Worm (Caenorhabditis elegans): ENCODE measurements around the gene F27B3.6.

The F27B3.6 gene

DNA sequence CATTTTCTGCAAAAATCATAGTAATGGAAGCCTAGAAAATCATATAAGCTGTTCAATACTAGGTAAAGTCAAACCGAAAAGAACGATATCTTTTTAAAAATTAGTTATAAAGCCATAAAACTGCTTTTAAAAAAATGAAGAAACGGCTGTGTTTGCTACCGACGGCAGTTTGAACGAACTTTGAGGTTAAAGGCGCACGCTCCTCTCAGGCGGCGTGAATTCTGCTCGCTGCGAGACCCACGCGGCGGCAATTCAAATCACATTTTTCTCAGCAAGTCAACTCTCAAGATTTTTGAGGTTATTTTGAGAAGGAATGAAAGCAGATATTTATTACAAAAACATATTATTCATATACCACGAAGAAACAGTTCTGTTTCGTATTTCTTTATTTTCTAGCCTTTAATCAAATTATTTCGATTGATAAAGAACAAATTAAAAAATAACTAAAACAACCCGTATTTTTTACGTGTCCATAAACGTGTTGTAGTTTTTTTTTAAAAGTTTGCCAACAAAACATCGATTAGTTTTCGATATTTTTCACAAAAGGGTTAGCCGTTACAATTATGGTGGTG, 29.8 kb upstream of the F27B3.6 start, which contains the start of the genes mdh-2 and F20H11.4:
Gene mdh-2 (minus strand): TSS at position 6 of the 572 bp plus-strand sequence.
Gene F20H11.4 (plus strand): TSS at position 522 of the 572 bp plus-strand sequence.
- no peak for TF ChIP-seq ets-4 (GFP tag; optimal IDR thresholded peaks at IDR 0.05)
- TF ChIP-seq unc-130 (GFP tag; optimal IDR thresholded peaks at IDR 0.05): no peak
- peak; percentile 22 to 89 (median 40) for TF ChIP-seq lin-35 (GFP tag; optimal IDR thresholded peaks at IDR 0.05)
- TF ChIP-seq nhr-80 (tag; optimal IDR thresholded peaks at IDR 0.05): peak; percentile 38
- no peak for TF ChIP-seq F10E7.11 (tag; optimal IDR thresholded peaks at IDR 0.05)
- 0 out of 2 replicates have a peak, but pooled peaks have one; percentile 18 for TF ChIP-seq Y53G8AR.9 (GFP tag; conservative IDR thresholded peaks at IDR 0.05)
- TF ChIP-seq C06A6.2 (GFP tag; conservative IDR thresholded peaks at IDR 0.05): no peak
- no peak for TF ChIP-seq rpc-1 (optimal IDR thresholded peaks at IDR 0.05)
- TF ChIP-seq rpc-1 (tag; optimal IDR thresholded peaks at IDR 0.05): no peak
- TF ChIP-seq F49E8.2 (tag; optimal IDR thresholded peaks at IDR 0.05; ENCODE audit: insufficient read depth): peak; percentile 56
- peak; percentile 70 for TF ChIP-seq mcd-1 (GFP tag; IDR thresholded peaks at IDR 0.05)
- peak; percentile 62 for TF ChIP-seq lsl-1 (GFP tag; optimal IDR thresholded peaks at IDR 0.05)
- no peak for TF ChIP-seq ztf-25 (GFP tag; IDR thresholded peaks at IDR 0.05)
- peak; percentile 81 for TF ChIP-seq F23B12.7 (tag; optimal IDR thresholded peaks at IDR 0.05; ENCODE audit: insufficient read depth)
- no peak for TF ChIP-seq die-1 (tag; optimal IDR thresholded peaks at IDR 0.05)
- TF ChIP-seq T26A5.8 (tag; optimal IDR thresholded peaks at IDR 0.05): no peak
- TF ChIP-seq tlf-1 (GFP tag; optimal IDR thresholded peaks at IDR 0.05): peak; percentile 37
- TF ChIP-seq lsy-27 (tag; optimal IDR thresholded peaks at IDR 0.05; ENCODE audit: borderline replicate concordance, insufficient read depth): no peak
- peak; percentile 98 for TF ChIP-seq lin-54 (GFP tag; optimal IDR thresholded peaks at IDR 0.05)
- no peak for TF ChIP-seq mel-28 (tag; optimal IDR thresholded peaks at IDR 0.05; ENCODE audit: borderline replicate concordance)
- peak; percentile 57 for TF ChIP-seq ZK185.1 (tag; optimal IDR thresholded peaks at IDR 0.05; ENCODE audit: poor library complexity, severe bottlenecking)
- TF ChIP-seq snpc-1.1 (tag; optimal IDR thresholded peaks at IDR 0.05; ENCODE audit: insufficient read depth): no peak
- peak; percentile 42; the same call in 1 of the 2 replicates for TF ChIP-seq pbrm-1 (GFP tag; IDR thresholded peaks at IDR 0.05)
- TF ChIP-seq attf-5 (GFP tag; optimal IDR thresholded peaks at IDR 0.05): peak; percentile 64
- peak; percentile 92 for TF ChIP-seq efl-1 (GFP tag; optimal IDR thresholded peaks at IDR 0.05)
- TF ChIP-seq Y67H2A.10 (GFP tag; conservative IDR thresholded peaks at IDR 0.05): no peak
- peak; percentile 92 for TF ChIP-seq F33H1.4 (GFP tag; IDR thresholded peaks at IDR 0.05)
- TF ChIP-seq F39B2.1 (GFP tag; IDR thresholded peaks at IDR 0.05): no peak
- TF ChIP-seq xnd-1 (tag; optimal IDR thresholded peaks at IDR 0.05): peak; percentile 16
- TF ChIP-seq Y79H2A.3 (GFP tag; conservative IDR thresholded peaks at IDR 0.05): no peak
- TF ChIP-seq nfyb-1 (GFP tag; IDR thresholded peaks at IDR 0.05): peak; percentile 52; the same call in 1 of the 2 replicates
- no peak for TF ChIP-seq B0261.1 (tag; optimal IDR thresholded peaks at IDR 0.05)
- TF ChIP-seq ztf-18 (tag; optimal IDR thresholded peaks at IDR 0.05): peak; percentile 25
- TF ChIP-seq rcor-1 (GFP tag; IDR thresholded peaks at IDR 0.05): no peak
- TF ChIP-seq nhr-179 (tag; optimal IDR thresholded peaks at IDR 0.05): no peak
- TF ChIP-seq D2030.7 (GFP tag; IDR thresholded peaks at IDR 0.05): peak; percentile 43; the same call in 1 of the 2 replicates
- TF ChIP-seq ceh-27 (GFP tag; optimal IDR thresholded peaks at IDR 0.05): peak; percentile 50
- TF ChIP-seq B0035.1 (tag; optimal IDR thresholded peaks at IDR 0.05): no peak
- TF ChIP-seq let-607 (tag; optimal IDR thresholded peaks at IDR 0.05): peak in 1 of 2 experiments; percentile 17
- peak; percentile 12; the same call in 1 of the 2 replicates for TF ChIP-seq madf-8 (GFP tag; conservative IDR thresholded peaks at IDR 0.05)
- TF ChIP-seq F57A8.1 (GFP tag; optimal IDR thresholded peaks at IDR 0.05): no peak
- peak; percentile 54 for TF ChIP-seq tbp1 (GFP tag; optimal IDR thresholded peaks at IDR 0.05)
- TF ChIP-seq hmg-1.2 (GFP tag; IDR thresholded peaks at IDR 0.05): no peak; the same call in 1 of the 2 replicates
- peak; percentile 91 for TF ChIP-seq dpl-1 (GFP tag; optimal IDR thresholded peaks at IDR 0.05)
- no peak for TF ChIP-seq nfya-2 (GFP tag; IDR thresholded peaks at IDR 0.05)
- peak; percentile 53 for TF ChIP-seq snpc-1.3 (tag; optimal IDR thresholded peaks at IDR 0.05; ENCODE audit: insufficient read depth)

All from whole organism, young adult.